Worm (Caenorhabditis elegans): Measurements from ENCODE around the gene K12H6.7.

DNA sequence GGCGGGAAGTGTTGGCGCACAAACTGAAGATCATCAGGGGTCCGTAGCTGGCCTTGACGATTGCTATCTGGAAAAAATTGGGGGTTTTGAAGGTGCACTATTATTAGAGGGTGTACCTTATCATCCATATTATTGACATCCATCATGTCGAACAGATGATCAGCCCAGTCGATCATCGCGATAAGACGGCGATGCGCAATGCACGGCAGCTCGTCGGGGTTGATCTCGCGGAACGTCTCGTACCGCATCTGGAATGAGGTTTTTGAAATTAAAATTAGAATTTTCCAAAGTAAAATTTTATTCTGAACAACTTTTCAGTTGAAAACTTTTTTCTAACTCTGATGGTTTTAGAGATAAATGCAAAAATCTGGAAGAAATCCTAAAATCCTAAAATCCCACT, 38.8 kb downstream of the K12H6.7 start:
- TF ChIP-seq nhr-77 (tag; optimal IDR thresholded peaks at IDR 0.05), result no peak
- no peak for TF ChIP-seq jun-1 (tag; optimal IDR thresholded peaks at IDR 0.05)
- TF ChIP-seq dsc-1 (tag; optimal IDR thresholded peaks at IDR 0.05), result no peak
- no peak for TF ChIP-seq mdl-1 (tag; optimal IDR thresholded peaks at IDR 0.05)
- TF ChIP-seq skn-1 (tag; optimal IDR thresholded peaks at IDR 0.05), result no peak
- no peak for TF ChIP-seq fos-1 (tag; optimal IDR thresholded peaks at IDR 0.05)
